Fruit fly (Drosophila melanogaster) whole organism, pupa: ENCODE data around the gene Ubx.
A peak's percentile ranks its signal among the peaks of the same experiment; 100 is the strongest.

Source experiments
- CG10348 ChIP-seq: fragments of 200-800 bp; sonication (Bioruptor generic); IDR thresholded peaks from 2 replicates; pipeline ENCODE4 v1.3.6; 2022; ENCODE audit warnings: missing biosample characterization, missing genetic modification characterization
- CG12605 ChIP-seq: fragments of 200-800 bp; sonication (Bioruptor generic); IDR thresholded peaks from 2 replicates; pipeline ENCODE4 v1.3.6; 2022; ENCODE audit warnings: missing biosample characterization, missing genetic modification characterization
- CG13204 ChIP-seq: fragments of 200-800 bp; sonication (Bioruptor generic); optimal IDR thresholded peaks from 2 replicates; lab custom pipeline; 2018; ENCODE audit warnings: missing biosample characterization, mild to moderate bottlenecking, missing genetic modification characterization, moderate library complexity
- CG14655 ChIP-seq: fragments of 200-800 bp; sonication (Bioruptor generic); optimal IDR thresholded peaks from 3 replicates; lab custom pipeline; 2017; ENCODE audit warnings: mild to moderate bottlenecking, missing biosample characterization, missing genetic modification reagents, missing genetic modification characterization
- CG15710 ChIP-seq: fragments of 200-800 bp; sonication (Bioruptor generic); optimal IDR thresholded peaks from 2 replicates; lab custom pipeline; 2018; ENCODE audit warnings: missing biosample characterization, mild to moderate bottlenecking, missing genetic modification characterization, moderate library complexity
- CG17806 ChIP-seq: fragments of 200-800 bp; sonication (Bioruptor generic); optimal IDR thresholded peaks from 2 replicates; lab custom pipeline; 2018; ENCODE audit warnings: missing biosample characterization, mild to moderate bottlenecking, missing genetic modification characterization, moderate library complexity
- CG32121 ChIP-seq: fragments of 200-800 bp; sonication (Bioruptor generic); IDR thresholded peaks from 2 replicates; pipeline ENCODE4 v1.3.6; 2022; ENCODE audit warnings: missing biosample characterization, missing genetic modification characterization
- CG34367 ChIP-seq: fragments of 200-800 bp; sonication (Bioruptor generic); optimal IDR thresholded peaks from 2 replicates; lab custom pipeline; 2018; ENCODE audit warnings: missing biosample characterization, mild to moderate bottlenecking, missing genetic modification characterization
- CG4496 ChIP-seq: fragments of 200-800 bp; sonication (Bioruptor generic); IDR thresholded peaks from 3 replicates; pipeline ENCODE4 v1.3.6; 2022; ENCODE audit warnings: missing biosample characterization, missing genetic modification characterization
- CG8159 ChIP-seq: fragments of 200-800 bp; sonication (Bioruptor generic); optimal IDR thresholded peaks from 3 replicates; lab custom pipeline; 2018; ENCODE audit warnings: missing biosample characterization, mild to moderate bottlenecking, missing genetic modification characterization, moderate library complexity
- CG8301 ChIP-seq: fragments of 200-800 bp; sonication (Bioruptor generic); optimal IDR thresholded peaks from 2 replicates; lab custom pipeline; 2018; ENCODE audit warnings: missing biosample characterization, mild to moderate bottlenecking, missing genetic modification characterization
- CG9948 ChIP-seq: fragments of 200-800 bp; sonication (Bioruptor generic); optimal IDR thresholded peaks from 2 replicates; lab custom pipeline; 2018; ENCODE audit warnings: missing biosample characterization, mild to moderate bottlenecking, missing genetic modification characterization, moderate library complexity
- D1 ChIP-seq: fragments of 200-800 bp; sonication (Bioruptor generic); optimal IDR thresholded peaks from 2 replicates; lab custom pipeline; 2018; ENCODE audit warnings: missing biosample characterization, mild to moderate bottlenecking, missing genetic modification characterization, moderate library complexity
- EcR ChIP-seq: fragments of 200-800 bp; sonication (Bioruptor generic); optimal IDR thresholded peaks from 3 replicates; lab custom pipeline; 2019; ENCODE audit warnings: missing biosample characterization, missing genetic modification characterization, mild to moderate bottlenecking, moderate library complexity, missing genetic modification reagents
- Ets98B ChIP-seq: fragments of 200-800 bp; sonication (Bioruptor generic); IDR thresholded peaks from 2 replicates; pipeline ENCODE4 v1.3.6; 2022; ENCODE audit warnings: missing biosample characterization, missing genetic modification characterization
- Pif1A ChIP-seq: fragments of 200-800 bp; sonication (Bioruptor generic); optimal IDR thresholded peaks from 3 replicates; lab custom pipeline; 2016; ENCODE audit warnings: missing biosample characterization, missing genetic modification characterization
- Pif1B ChIP-seq: fragments of 200-800 bp; sonication (Bioruptor generic); optimal IDR thresholded peaks from 3 replicates; lab custom pipeline; 2016; ENCODE audit warnings: missing biosample characterization, missing genetic modification characterization
- Snoo ChIP-seq: fragments of 200-800 bp; sonication (Bioruptor generic); optimal IDR thresholded peaks from 3 replicates; lab custom pipeline; 2017; ENCODE audit warnings: missing biosample characterization, mild to moderate bottlenecking, missing genetic modification characterization, inconsistent platforms
- fd96Ca ChIP-seq: fragments of 200-800 bp; sonication (Bioruptor generic); IDR thresholded peaks from 3 replicates; pipeline ENCODE4 v1.3.6; 2022; ENCODE audit warnings: missing biosample characterization, missing genetic modification characterization
- gl ChIP-seq: fragments of 200-800 bp; sonication (Bioruptor generic); optimal IDR thresholded peaks from 2 replicates; lab custom pipeline; 2018; ENCODE audit warnings: missing biosample characterization, mild to moderate bottlenecking, missing genetic modification characterization
- rn ChIP-seq: fragments of 200-800 bp; sonication (Bioruptor generic); IDR thresholded peaks from 2 replicates; pipeline ENCODE4 v1.3.6; 2022; ENCODE audit warnings: missing biosample characterization, missing genetic modification characterization

Gene Ubx

dm6 chr3R:16630564-16630963 is 103.7 kb downstream of the Ubx start:
- TF ChIP-seq CG14655 (GFP tag; lab: Kevin White, UChicago) (no peak), CG4496 (no peak), CG15710 (tag; lab: Kevin White, UChicago) (no peak), Pif1B (GFP tag; lab: Kevin White, UChicago) (no peak), CG13204 (no peak), Snoo (tag; lab: Kevin White, UChicago) (no peak), fd96Ca (no peak), CG12605 (GFP tag; lab: Robert Waterston, UW) (no peak), Pif1A (no peak), CG32121 (GFP tag; lab: Robert Waterston, UW) (no peak), CG10348 (GFP tag; lab: Robert Waterston, UW) (no peak), CG9948 (tag; lab: Kevin White, UChicago) (no peak), rn (GFP tag; lab: Robert Waterston, UW) (no peak)

- TF ChIP-seq rn (GFP tag; lab: Robert Waterston, UW) (no peak), CG15710 (tag; lab: Kevin White, UChicago) (no peak), CG17806 (no peak), CG4496 (no peak), EcR (GFP tag; lab: Kevin White, UChicago) (no peak), Pif1B (GFP tag; lab: Kevin White, UChicago) (no peak), CG32121 (GFP tag; lab: Robert Waterston, UW) (no peak), Snoo (tag; lab: Kevin White, UChicago) (no peak), gl (tag; lab: Kevin White, UChicago) (no peak), CG8301 (no peak), CG13204 (no peak), CG10348 (GFP tag; lab: Robert Waterston, UW) (no peak), D1 (tag; lab: Kevin White, UChicago) (no peak), CG8159 (tag; lab: Kevin White, UChicago) (no peak), CG34367 (no peak)
These were observed 107.3 kb downstream of the Ubx start for dm6 chr3R:16626899-16627432.

dm6 chr3R:16625844-16626430 is 108.3 kb downstream of the Ubx start:
- peak; percentile 34 for TF ChIP-seq EcR (GFP tag; lab: Kevin White, UChicago)
- no peak for TF ChIP-seq gl (tag; lab: Kevin White, UChicago)
- peak; percentile 94 for TF ChIP-seq CG13204

dm6 chr3R:16624750-16625549 is 109.3 kb downstream of the Ubx start, which contains the start of gene Fas1:
TSS of gene Fas1 (plus strand) at chr3R:16625238.
- TF ChIP-seq Ets98B (GFP tag; lab: Robert Waterston, UW): 0 out of 2 replicates have a peak, but pooled peaks have one; percentile 12
- no peak for TF ChIP-seq rn (GFP tag; lab: Robert Waterston, UW)
- 0 out of 3 replicates have a peak, but pooled peaks have one; percentile 36 for TF ChIP-seq fd96Ca
- TF ChIP-seq, all 21 proteins: peak for 2

dm6 chr3R:16624371-16624749 is 109.9 kb downstream of the Ubx start, which contains the start of gene Ccdc114:
TSS of gene Ccdc114 (minus strand) at chr3R:16624717.
- TF ChIP-seq CG12605 (GFP tag; lab: Robert Waterston, UW): no peak
- TF ChIP-seq CG14655 (GFP tag; lab: Kevin White, UChicago): no peak
- TF ChIP-seq Pif1B (GFP tag; lab: Kevin White, UChicago): no peak
- TF ChIP-seq Ets98B (GFP tag; lab: Robert Waterston, UW): no peak
- no peak for TF ChIP-seq CG34367
- TF ChIP-seq Snoo (tag; lab: Kevin White, UChicago): no peak
- no peak for TF ChIP-seq Pif1A
- TF ChIP-seq gl (tag; lab: Kevin White, UChicago): no peak
- TF ChIP-seq fd96Ca: no peak
- TF ChIP-seq CG8301: no peak
- TF ChIP-seq CG32121 (GFP tag; lab: Robert Waterston, UW): no peak
- TF ChIP-seq rn (GFP tag; lab: Robert Waterston, UW): no peak
- no peak for TF ChIP-seq CG17806
- no peak for TF ChIP-seq EcR (GFP tag; lab: Kevin White, UChicago)
- TF ChIP-seq CG10348 (GFP tag; lab: Robert Waterston, UW): no peak
- TF ChIP-seq D1 (tag; lab: Kevin White, UChicago): no peak
- no peak for TF ChIP-seq CG8159 (tag; lab: Kevin White, UChicago)

dm6 chr3R:16620478-16620877 is 113.7 kb downstream of the Ubx start, which contains the start of gene CG14893:
TSS of gene CG14893 (plus strand) at chr3R:16620778.
- TF ChIP-seq D1 (tag; lab: Kevin White, UChicago) (no peak), CG34367 (no peak), CG4496 (no peak), fd96Ca (no peak), Pif1A (no peak), EcR (GFP tag; lab: Kevin White, UChicago) (no peak)
